ENCODE assay signal across 5 fruit fly cellular contexts in genomic region chr3R:21635975-21636678, dm6.
TF ChIP-seq lines count a peak whose summit lies in the region.

No protein-coding gene starts in this region.

- TF ChIP-seq CTCF in whole organism, embryonic (GFP tag; optimal IDR thresholded peaks at IDR 0.05; lab: Kevin White, UChicago): no peak

TF ChIP-seq in whole organism, adult, 20 proteins besides CTCF, POLR2A, EP300 and RAD21:
- TF ChIP-seq tj (GFP tag; optimal IDR thresholded peaks at IDR 0.05; lab: Kevin White, UChicago) (peak; percentile 11), kay (GFP tag; lab: Kevin White, UChicago; ENCODE audit: borderline replicate concordance) (no peak)
TF ChIP-seq in whole organism, adult: peak in this region for 1.

TF ChIP-seq in whole organism, embryonic, 481 proteins besides CTCF, POLR2A, EP300 and RAD21 (continues in another document):
- TF ChIP-seq Adf1 (GFP tag; IDR thresholded peaks at IDR 0.05; lab: Robert Waterston, UW) (peak; percentile 46; the same call in 1 of the 2 replicates), CG12744 (GFP tag; optimal IDR thresholded peaks at IDR 0.05; lab: Kevin White, UChicago) (no peak), CG11504 (tag; optimal IDR thresholded peaks at IDR 0.05; lab: Kevin White, UChicago) (peak; percentile 12), Med (GFP tag; lab: Kevin White, UChicago) (peak; percentile 28), CG10366 (GFP tag; IDR thresholded peaks at IDR 0.05; lab: Robert Waterston, UW) (no peak), CG4820 (GFP tag; optimal IDR thresholded peaks at IDR 0.05; lab: Kevin White, UChicago) (no peak), tio (GFP tag; optimal IDR thresholded peaks at IDR 0.05; lab: Kevin White, UChicago) (peak; percentile 16), HLHmδ (GFP tag; optimal IDR thresholded peaks at IDR 0.05; lab: Kevin White, UChicago) (no peak), CG11695 (GFP tag; IDR thresholded peaks at IDR 0.05; lab: Robert Waterston, UW) (no peak), CG12071 (GFP tag; optimal IDR thresholded peaks at IDR 0.05; lab: Kevin White, UChicago) (no peak), CG6813 (GFP tag; optimal IDR thresholded peaks at IDR 0.05; lab: Kevin White, UChicago) (no peak), CG12219 (GFP tag; optimal IDR thresholded peaks at IDR 0.05; lab: Kevin White, UChicago) (no peak), CG1832 (GFP tag; optimal IDR thresholded peaks at IDR 0.05; lab: Kevin White, UChicago) (no peak), Xbp1 (GFP tag; optimal IDR thresholded peaks at IDR 0.05; lab: Kevin White, UChicago) (no peak), pros (GFP tag; optimal IDR thresholded peaks at IDR 0.05; lab: Kevin White, UChicago) (peak; percentile 67), CG12391 (tag; optimal IDR thresholded peaks at IDR 0.05; lab: Kevin White, UChicago) (peak; percentile 1), crol (GFP tag; IDR thresholded peaks at IDR 0.05; lab: Robert Waterston, UW) (peak; percentile 76), oc (tag; optimal IDR thresholded peaks at IDR 0.05; lab: Kevin White, UChicago) (no peak), h (optimal IDR thresholded peaks at IDR 0.05; lab: Kevin White, UChicago) (no peak), Awh (GFP tag; IDR thresholded peaks at IDR 0.05; lab: Robert Waterston, UW) (no peak), chinmo (GFP tag; IDR thresholded peaks at IDR 0.05; lab: Robert Waterston, UW; ENCODE audit: partially characterized antibody) (no peak), pfk (GFP tag; optimal IDR thresholded peaks at IDR 0.05; lab: Kevin White, UChicago) (peak; percentile 21), CG10979 (tag; optimal IDR thresholded peaks at IDR 0.05; lab: Kevin White, UChicago) (peak; percentile 36)

TF ChIP-seq in whole organism, prepupa, 60 proteins besides CTCF, POLR2A, EP300 and RAD21 (continues in another document):
- TF ChIP-seq Eip75B (GFP tag; optimal IDR thresholded peaks at IDR 0.05; lab: Kevin White, UChicago) (peak; percentile 13), Eip78C (GFP tag; lab: Kevin White, UChicago) (peak; percentile 87), esn (GFP tag; optimal IDR thresholded peaks at IDR 0.05; lab: Kevin White, UChicago) (peak; percentile 50), CG6792 (GFP tag; optimal IDR thresholded peaks at IDR 0.05; lab: Kevin White, UChicago) (no peak), CG10631 (GFP tag; optimal IDR thresholded peaks at IDR 0.05; lab: Kevin White, UChicago) (peak; percentile 31), ss (GFP tag; optimal IDR thresholded peaks at IDR 0.05; lab: Kevin White, UChicago) (peak in 1 of 2 experiments; percentile 36), pdm3 (GFP tag; optimal IDR thresholded peaks at IDR 0.05; lab: Kevin White, UChicago) (peak; percentile 25), Hr39 (GFP tag; optimal IDR thresholded peaks at IDR 0.05; lab: Kevin White, UChicago) (peak; percentile 23), Gug (GFP tag; IDR thresholded peaks at IDR 0.05; lab: Robert Waterston, UW) (no peak), salr (GFP tag; optimal IDR thresholded peaks at IDR 0.05; lab: Kevin White, UChicago) (peak in 1 of 2 experiments; percentile 3), Sox14 (GFP tag; optimal IDR thresholded peaks at IDR 0.05; lab: Kevin White, UChicago) (no peak), CG6276 (GFP tag; optimal IDR thresholded peaks at IDR 0.05; lab: Kevin White, UChicago) (no peak), Sox15 (GFP tag; optimal IDR thresholded peaks at IDR 0.05; lab: Kevin White, UChicago) (no peak), CG11294 (GFP tag; IDR thresholded peaks at IDR 0.05; lab: Robert Waterston, UW) (no peak), CG15336 (GFP tag; IDR thresholded peaks at IDR 0.05; lab: Robert Waterston, UW) (no peak), vri (GFP tag; optimal IDR thresholded peaks at IDR 0.05; lab: Kevin White, UChicago) (no peak), svp (GFP tag; lab: Kevin White, UChicago) (no peak), achi (GFP tag; optimal IDR thresholded peaks at IDR 0.05; lab: Kevin White, UChicago) (peak; percentile 6), CG4318 (GFP tag; optimal IDR thresholded peaks at IDR 0.05; lab: Kevin White, UChicago) (no peak), topi (GFP tag; optimal IDR thresholded peaks at IDR 0.05; lab: Kevin White, UChicago) (peak; percentile 27), CG6808 (GFP tag; optimal IDR thresholded peaks at IDR 0.05; lab: Kevin White, UChicago) (peak; percentile 25), acj6 (GFP tag; optimal IDR thresholded peaks at IDR 0.05; lab: Kevin White, UChicago) (peak; percentile 6), Blimp-1 (GFP tag; optimal IDR thresholded peaks at IDR 0.05; lab: Kevin White, UChicago) (no peak), CG11902 (GFP tag; optimal IDR thresholded peaks at IDR 0.05; lab: Kevin White, UChicago) (no peak)

TF ChIP-seq in whole organism, pupa, 21 proteins besides CTCF, POLR2A, EP300 and RAD21:
- TF ChIP-seq EcR (GFP tag; optimal IDR thresholded peaks at IDR 0.05; lab: Kevin White, UChicago) (no peak), CG8301 (tag; optimal IDR thresholded peaks at IDR 0.05; lab: Kevin White, UChicago) (no peak), CG34367 (tag; optimal IDR thresholded peaks at IDR 0.05; lab: Kevin White, UChicago) (peak; percentile 24), CG15710 (tag; optimal IDR thresholded peaks at IDR 0.05; lab: Kevin White, UChicago) (peak; percentile 44), rn (GFP tag; IDR thresholded peaks at IDR 0.05; lab: Robert Waterston, UW) (no peak), CG14655 (GFP tag; optimal IDR thresholded peaks at IDR 0.05; lab: Kevin White, UChicago) (peak; percentile 13), CG10348 (GFP tag; IDR thresholded peaks at IDR 0.05; lab: Robert Waterston, UW) (no peak), CG12605 (GFP tag; IDR thresholded peaks at IDR 0.05; lab: Robert Waterston, UW) (no peak), CG4496 (GFP tag; IDR thresholded peaks at IDR 0.05; lab: Robert Waterston, UW) (no peak), CG9948 (tag; optimal IDR thresholded peaks at IDR 0.05; lab: Kevin White, UChicago) (peak; percentile 40), gl (tag; optimal IDR thresholded peaks at IDR 0.05; lab: Kevin White, UChicago) (peak; percentile 4), D1 (tag; optimal IDR thresholded peaks at IDR 0.05; lab: Kevin White, UChicago) (no peak), CG17806 (tag; optimal IDR thresholded peaks at IDR 0.05; lab: Kevin White, UChicago) (peak; percentile 45), Pif1B (GFP tag; optimal IDR thresholded peaks at IDR 0.05; lab: Kevin White, UChicago) (no peak), CG8159 (tag; optimal IDR thresholded peaks at IDR 0.05; lab: Kevin White, UChicago) (peak; percentile 67), CG13204 (GFP tag; optimal IDR thresholded peaks at IDR 0.05; lab: Kevin White, UChicago) (no peak), fd96Ca (GFP tag; IDR thresholded peaks at IDR 0.05; lab: Robert Waterston, UW) (no peak), CG32121 (GFP tag; IDR thresholded peaks at IDR 0.05; lab: Robert Waterston, UW) (no peak), Ets98B (GFP tag; IDR thresholded peaks at IDR 0.05; lab: Robert Waterston, UW) (no peak)
TF ChIP-seq in whole organism, pupa: peak in this region for 7.

TF ChIP-seq in whole organism, wandering third instar larva, 38 proteins besides CTCF, POLR2A, EP300 and RAD21:
- TF ChIP-seq Dif (GFP tag; optimal IDR thresholded peaks at IDR 0.05; lab: Kevin White, UChicago; ENCODE audit: partially characterized antibody): no peak
- no peak for TF ChIP-seq pan (optimal IDR thresholded peaks at IDR 0.05; lab: Kevin White, UChicago)
- TF ChIP-seq sage (GFP tag; optimal IDR thresholded peaks at IDR 0.05; lab: Kevin White, UChicago): no peak
- TF ChIP-seq Myc (optimal IDR thresholded peaks at IDR 0.05; lab: Kevin White, UChicago): no peak
- TF ChIP-seq h (GFP tag; optimal IDR thresholded peaks at IDR 0.05; lab: Kevin White, UChicago): peak; percentile 20
- peak; percentile 19 for TF ChIP-seq rgr (GFP tag; optimal IDR thresholded peaks at IDR 0.05; lab: Kevin White, UChicago)
- TF ChIP-seq sv (GFP tag; optimal IDR thresholded peaks at IDR 0.05; lab: Kevin White, UChicago): no peak
- TF ChIP-seq OdsH (GFP tag; optimal IDR thresholded peaks at IDR 0.05; lab: Kevin White, UChicago): peak; percentile 34
- TF ChIP-seq dl (GFP tag; optimal IDR thresholded peaks at IDR 0.05; lab: Kevin White, UChicago; ENCODE audit: insufficient read depth in 1 of 2, partially characterized antibody in 2 of 2): no peak
- TF ChIP-seq ey (GFP tag; optimal IDR thresholded peaks at IDR 0.05; lab: Kevin White, UChicago): peak; percentile 24
- no peak for TF ChIP-seq usp (GFP tag; optimal IDR thresholded peaks at IDR 0.05; lab: Kevin White, UChicago)
- no peak for TF ChIP-seq GATAd (GFP tag; optimal IDR thresholded peaks at IDR 0.05; lab: Kevin White, UChicago)
- TF ChIP-seq CG32264 (GFP tag; optimal IDR thresholded peaks at IDR 0.05; lab: Kevin White, UChicago): no peak
- no peak for TF ChIP-seq br (GFP tag; optimal IDR thresholded peaks at IDR 0.05; lab: Kevin White, UChicago)
- TF ChIP-seq Abd-B (GFP tag; optimal IDR thresholded peaks at IDR 0.05; lab: Kevin White, UChicago): no peak
- TF ChIP-seq tai (GFP tag; optimal IDR thresholded peaks at IDR 0.05; lab: Kevin White, UChicago): no peak
- no peak for TF ChIP-seq Jra (GFP tag; optimal IDR thresholded peaks at IDR 0.05; lab: Kevin White, UChicago)
- no peak for TF ChIP-seq CrebA (GFP tag; optimal IDR thresholded peaks at IDR 0.05; lab: Kevin White, UChicago; ENCODE audit: borderline replicate concordance)
- no peak for TF ChIP-seq brk (GFP tag; optimal IDR thresholded peaks at IDR 0.05; lab: Kevin White, UChicago)
- no peak for TF ChIP-seq dmrt93B (GFP tag; optimal IDR thresholded peaks at IDR 0.05; lab: Kevin White, UChicago)
- no peak for TF ChIP-seq psq (GFP tag; optimal IDR thresholded peaks at IDR 0.05; lab: Kevin White, UChicago)
- peak; percentile 12 for TF ChIP-seq Sp1 (GFP tag; optimal IDR thresholded peaks at IDR 0.05; lab: Kevin White, UChicago)
- TF ChIP-seq Hnf4 (GFP tag; optimal IDR thresholded peaks at IDR 0.05; lab: Kevin White, UChicago): no peak
- peak in 1 of 2 experiments; percentile 35 for TF ChIP-seq foxo (GFP tag; optimal IDR thresholded peaks at IDR 0.05; lab: Kevin White, UChicago)
- peak; percentile 14 for TF ChIP-seq HLH106 (tag; optimal IDR thresholded peaks at IDR 0.05; lab: Kevin White, UChicago)
- no peak for TF ChIP-seq Rel (GFP tag; optimal IDR thresholded peaks at IDR 0.05; lab: Kevin White, UChicago)
- no peak for TF ChIP-seq Rel (tag; optimal IDR thresholded peaks at IDR 0.05; lab: Kevin White, UChicago)
- TF ChIP-seq woc (GFP tag; optimal IDR thresholded peaks at IDR 0.05; lab: Kevin White, UChicago): peak; percentile 22
- peak; percentile 27 for TF ChIP-seq fru (GFP tag; optimal IDR thresholded peaks at IDR 0.05; lab: Kevin White, UChicago)
- no peak for TF ChIP-seq lola (GFP tag; optimal IDR thresholded peaks at IDR 0.05; lab: Kevin White, UChicago)
- TF ChIP-seq Mio (GFP tag; optimal IDR thresholded peaks at IDR 0.05; lab: Kevin White, UChicago): no peak
